Fruit fly (Drosophila melanogaster) whole organism, embryonic: ENCODE data around the gene Sym.

Experiments
- B-H1 ChIP-seq: fragments of 200-800 bp; sonication (Bioruptor generic); IDR thresholded peaks from 3 replicates; pipeline ENCODE4 v1.3.6; 2022; ENCODE audit warnings: missing biosample characterization, missing genetic modification characterization
- Bdp1 ChIP-seq: fragments of 200-800 bp; sonication (Bioruptor generic); optimal IDR thresholded peaks from 3 replicates; lab custom pipeline; 2016; ENCODE audit warnings: missing biosample characterization, missing genetic modification characterization
- CG10431 ChIP-seq: fragments of 200-800 bp; sonication (Bioruptor generic); optimal IDR thresholded peaks from 3 replicates; lab custom pipeline; 2018; ENCODE audit warnings: missing biosample characterization, mild to moderate bottlenecking, missing genetic modification characterization
- CG12071 ChIP-seq: fragments of 200-800 bp; sonication (Bioruptor generic); optimal IDR thresholded peaks from 3 replicates; lab custom pipeline; 2018; ENCODE audit warnings: missing biosample characterization, mild to moderate bottlenecking, missing genetic modification characterization
- CG12104 ChIP-seq: fragments of 200-800 bp; sonication (Bioruptor generic); optimal IDR thresholded peaks from 3 replicates; lab custom pipeline; 2016; ENCODE audit warnings: missing biosample characterization, missing genetic modification characterization
- CG13424 ChIP-seq: fragments of 200-800 bp; sonication (Bioruptor generic); optimal IDR thresholded peaks from 2 replicates; lab custom pipeline; 2019; ENCODE audit warnings: missing biosample characterization, mild to moderate bottlenecking, missing genetic modification characterization, moderate library complexity
- CG16779 ChIP-seq: fragments of 200-800 bp; sonication (Bioruptor generic); IDR thresholded peaks from 2 replicates; pipeline ENCODE4 v1.3.6; 2022; ENCODE audit warnings: missing biosample characterization, missing genetic modification characterization
- CG17802 ChIP-seq: fragments of 200-800 bp; sonication (Bioruptor generic); optimal IDR thresholded peaks from 2 replicates; lab custom pipeline; 2018; ENCODE audit warnings: missing biosample characterization, mild to moderate bottlenecking, missing genetic modification characterization, moderate library complexity
- CG2116 ChIP-seq: fragments of 200-800 bp; sonication (Bioruptor generic); optimal IDR thresholded peaks from 3 replicates; lab custom pipeline; 2018; ENCODE audit warnings: missing biosample characterization, mild to moderate bottlenecking, missing genetic modification characterization
- CG2202 ChIP-seq: fragments of 200-800 bp; sonication (Bioruptor generic); optimal IDR thresholded peaks from 2 replicates; lab custom pipeline; 2018; ENCODE audit warnings: missing biosample characterization, mild to moderate bottlenecking, missing genetic modification characterization
- CG30020 ChIP-seq: fragments of 200-800 bp; optimal IDR thresholded peaks from 2 replicates; lab custom pipeline; 2019; ENCODE audit warnings: missing biosample characterization, mild to moderate bottlenecking, missing genetic modification characterization, moderate library complexity
- CG30403 ChIP-seq: fragments of 200-800 bp; sonication (Bioruptor generic); optimal IDR thresholded peaks from 3 replicates; lab custom pipeline; 2016; ENCODE audit warnings: missing biosample characterization, missing genetic modification characterization
- CG4854 ChIP-seq: fragments of 200-800 bp; sonication (Bioruptor generic); optimal IDR thresholded peaks from 2 replicates; lab custom pipeline; 2016; ENCODE audit warnings: missing biosample characterization, missing genetic modification characterization, inconsistent platforms
- CG7786 ChIP-seq: fragments of 200-800 bp; sonication (Bioruptor generic); optimal IDR thresholded peaks from 2 replicates; lab custom pipeline; 2016; ENCODE audit warnings: missing biosample characterization, missing genetic modification characterization
- CG9797 ChIP-seq: fragments of 200-800 bp; sonication (Bioruptor generic); optimal IDR thresholded peaks from 3 replicates; lab custom pipeline; 2018; ENCODE audit warnings: missing biosample characterization, mild to moderate bottlenecking, missing genetic modification characterization
- Camta ChIP-seq: fragments of 200-800 bp; sonication (Bioruptor generic); optimal IDR thresholded peaks from 2 replicates; lab custom pipeline; 2016; ENCODE audit warnings: missing biosample characterization, missing genetic modification characterization
- Chrac-16 ChIP-seq: fragments of 200-800 bp; sonication (Bioruptor generic); optimal IDR thresholded peaks from 3 replicates; lab custom pipeline; 2016; ENCODE audit warnings: missing biosample characterization, missing genetic modification characterization
- CkIIα-i1 ChIP-seq: fragments of 200-800 bp; sonication (Bioruptor generic); IDR thresholded peaks from 2 replicates; pipeline ENCODE4 v1.3.6; 2022; ENCODE audit warnings: missing biosample characterization, missing genetic modification characterization
- Dip3 ChIP-seq: fragments of 200-800 bp; sonication (Bioruptor generic); optimal IDR thresholded peaks from 3 replicates; lab custom pipeline; 2016; ENCODE audit warnings: missing biosample characterization, missing genetic modification characterization
- Dref ChIP-seq: fragments of 200-800 bp; sonication (Bioruptor generic); IDR thresholded peaks from 2 replicates; pipeline ENCODE4 v1.3.6; 2022; ENCODE audit warnings: missing biosample characterization, missing genetic modification characterization
- Ets65A ChIP-seq: fragments of 200-800 bp; sonication (Bioruptor generic); peaks from one replicate; lab custom pipeline; 2016; ENCODE audit warnings: missing biosample characterization, missing genetic modification characterization
- Ets97D ChIP-seq: fragments of 200-800 bp; sonication (Bioruptor generic); optimal IDR thresholded peaks from 3 replicates; lab custom pipeline; 2016; ENCODE audit warnings: missing biosample characterization, missing genetic modification characterization
- Med ChIP-seq: fragments of 200-800 bp; sonication (Bioruptor generic); peaks from one replicate; lab custom pipeline; 2016; ENCODE audit warnings: missing biosample characterization, missing genetic modification characterization, mild to moderate bottlenecking, inconsistent platforms, moderate library complexity
- Pdp1 ChIP-seq, 2 experiments: fragments of 200-800 bp; sonication (Bioruptor generic); optimal IDR thresholded peaks; 3 replicates each; lab custom pipeline; 2016; ENCODE audit warnings: missing biosample characterization in 2 of 2, missing genetic modification characterization in 2 of 2, mild to moderate bottlenecking in 1 of 2, moderate library complexity in 1 of 2
- Side ChIP-seq: fragments of 200-800 bp; sonication (Bioruptor generic); optimal IDR thresholded peaks from 2 replicates; lab custom pipeline; 2016; ENCODE audit warnings: missing biosample characterization, missing genetic modification characterization
- TFAM ChIP-seq: fragments of 200-800 bp; sonication (Bioruptor generic); optimal IDR thresholded peaks from 2 replicates; lab custom pipeline; 2017; ENCODE audit warnings: missing biosample characterization, missing genetic modification characterization, inconsistent platforms
- Trl ChIP-seq, 3 experiments: fragments of >200 bp in 2 of 3; fragments of 200-800 bp in 1 of 3; sonication (Bioruptor generic) in 1 of 3; optimal IDR thresholded peaks; 2 replicates in 1 of 3; 3 replicates in 2 of 3; lab custom pipeline; 2016 to 2017; ENCODE audit warnings: missing biosample characterization in 1 of 3, missing genetic modification characterization in 1 of 3
- ac ChIP-seq: fragments of 200-800 bp; sonication (Bioruptor generic); optimal IDR thresholded peaks from 3 replicates; lab custom pipeline; 2017; ENCODE audit warnings: missing biosample characterization, mild to moderate bottlenecking, missing genetic modification characterization
- ato ChIP-seq: fragments of 200-800 bp; sonication (Bioruptor generic); IDR thresholded peaks from 2 replicates; pipeline ENCODE4 v1.3.6; 2022; ENCODE audit warnings: missing biosample characterization, missing genetic modification characterization; ENCODE audit not compliant: partially characterized antibody
- crc ChIP-seq: fragments of 200-800 bp; sonication (Bioruptor generic); optimal IDR thresholded peaks from 2 replicates; lab custom pipeline; 2016; ENCODE audit warnings: missing biosample characterization, missing genetic modification characterization
- dan ChIP-seq: fragments of 200-800 bp; sonication (Bioruptor generic); IDR thresholded peaks from 2 replicates; pipeline ENCODE4 v1.3.6; 2022; ENCODE audit warnings: missing biosample characterization, missing genetic modification characterization
- en ChIP-seq: fragments of 200-800 bp; sonication (Bioruptor generic); optimal IDR thresholded peaks from 2 replicates; lab custom pipeline; 2016; ENCODE audit warnings: missing biosample characterization, missing genetic modification characterization
- fd3F ChIP-seq: fragments of 200-800 bp; sonication (Bioruptor generic); optimal IDR thresholded peaks from 2 replicates; lab custom pipeline; 2018; ENCODE audit warnings: missing biosample characterization, mild to moderate bottlenecking, missing genetic modification characterization, moderate library complexity
- fru ChIP-seq: fragments of >200 bp; optimal IDR thresholded peaks from 2 replicates; lab custom pipeline; 2017
- gcm ChIP-seq: fragments of 200-800 bp; sonication (Bioruptor generic); optimal IDR thresholded peaks from 2 replicates; lab custom pipeline; 2019; ENCODE audit warnings: missing biosample characterization, mild to moderate bottlenecking, missing genetic modification characterization, moderate library complexity
- gfzf ChIP-seq: fragments of 200-800 bp; sonication (Bioruptor generic); optimal IDR thresholded peaks from 2 replicates; lab custom pipeline; 2016; ENCODE audit warnings: missing biosample characterization, mild to moderate bottlenecking, missing genetic modification characterization, moderate library complexity
- h ChIP-seq: fragments of >200 bp; optimal IDR thresholded peaks from 2 replicates; lab custom pipeline; 2017
- ham ChIP-seq: fragments of 200-800 bp; sonication (Bioruptor generic); IDR thresholded peaks from 2 replicates; pipeline ENCODE4 v1.3.6; 2022; ENCODE audit warnings: missing biosample characterization, missing genetic modification characterization
- kah ChIP-seq: fragments of 200-800 bp; sonication (Bioruptor generic); optimal IDR thresholded peaks from 2 replicates; lab custom pipeline; 2018; ENCODE audit warnings: missing biosample characterization, mild to moderate bottlenecking, missing genetic modification characterization
- kay ChIP-seq: fragments of 200-800 bp; sonication (Bioruptor generic); optimal IDR thresholded peaks from 2 replicates; lab custom pipeline; 2016; ENCODE audit warnings: missing biosample characterization, missing genetic modification characterization
- lbe ChIP-seq: fragments of 200-800 bp; sonication (Bioruptor generic); optimal IDR thresholded peaks from 2 replicates; lab custom pipeline; 2016; ENCODE audit warnings: missing biosample characterization, mild to moderate bottlenecking, missing genetic modification characterization
- oc ChIP-seq: fragments of 200-800 bp; sonication (Bioruptor generic); optimal IDR thresholded peaks from 2 replicates; lab custom pipeline; 2018; ENCODE audit warnings: missing biosample characterization, mild to moderate bottlenecking, missing genetic modification characterization, moderate library complexity
- phol ChIP-seq: fragments of 200-800 bp; sonication (Bioruptor generic); optimal IDR thresholded peaks from 3 replicates; lab custom pipeline; 2018; ENCODE audit warnings: missing biosample characterization, mild to moderate bottlenecking, missing genetic modification characterization, moderate library complexity
- scrt ChIP-seq: fragments of 200-800 bp; sonication (Bioruptor generic); optimal IDR thresholded peaks from 2 replicates; lab custom pipeline; 2018; ENCODE audit warnings: missing biosample characterization, mild to moderate bottlenecking, missing genetic modification characterization, moderate library complexity
- sna ChIP-seq: fragments of 200-800 bp; sonication (Bioruptor generic); IDR thresholded peaks from 2 replicates; pipeline ENCODE4 v1.3.6; 2022; ENCODE audit warnings: missing biosample characterization, missing genetic modification characterization; ENCODE audit not compliant: partially characterized antibody
- unc-4 ChIP-seq: fragments of 200-800 bp; sonication (Bioruptor generic); IDR thresholded peaks from 2 replicates; pipeline ENCODE4 v1.3.6; 2022; ENCODE audit warnings: missing biosample characterization, missing genetic modification characterization; ENCODE audit not compliant: partially characterized antibody

The Sym gene

dm6 chr3R:5789025-5789953 is 47.0 kb upstream of the Sym start, which contains the start of the genes Hat1 and Rpn5 (continued):
- 0 out of 2 replicates have a peak, but pooled peaks have one; percentile 13 for TF ChIP-seq ato
- TF ChIP-seq dan: 0 out of 2 replicates have a peak, but pooled peaks have one; percentile 38
- peak; percentile 69 for TF ChIP-seq CG12104 (GFP tag; lab: Kevin White, UChicago)
- peak; percentile 56; the same call in 2 of the 3 replicates for TF ChIP-seq B-H1 (GFP tag; lab: Robert Waterston, UW)
- peak; percentile 80 for TF ChIP-seq crc (GFP tag; lab: Kevin White, UChicago)
- peak; percentile 42 for TF ChIP-seq CG30020 (tag; lab: Kevin White, UChicago)
- peak; percentile 97 for TF ChIP-seq Med (GFP tag; lab: Kevin White, UChicago)
- TF ChIP-seq CG4854 (GFP tag; lab: Kevin White, UChicago): peak; percentile 80
- peak; percentile 83 for TF ChIP-seq Bdp1 (GFP tag; lab: Kevin White, UChicago)
- TF ChIP-seq CG2116 (GFP tag; lab: Kevin White, UChicago): peak; percentile 75
- TF ChIP-seq Dref (GFP tag; lab: Robert Waterston, UW): peak; percentile 30; the same call in 1 of the 2 replicates
- 0 out of 2 replicates have a peak, but pooled peaks have one; percentile 33 for TF ChIP-seq ham (GFP tag; lab: Robert Waterston, UW)
- peak; percentile 33 for TF ChIP-seq CG17802 (tag; lab: Kevin White, UChicago)
- TF ChIP-seq fru (lab: Kevin White, UChicago): no peak
- TF ChIP-seq CG30403 (GFP tag; lab: Kevin White, UChicago): peak; percentile 96
- TF ChIP-seq Ets97D (GFP tag; lab: Kevin White, UChicago): peak; percentile 87
- TF ChIP-seq kay (GFP tag; lab: Kevin White, UChicago): peak; percentile 87
- TF ChIP-seq CG7786 (GFP tag; lab: Kevin White, UChicago): peak; percentile 93
- peak; percentile 71 for TF ChIP-seq CG13424
- peak; percentile 90 for TF ChIP-seq Dip3 (GFP tag; lab: Kevin White, UChicago)
- TF ChIP-seq CG16779 (GFP tag; lab: Robert Waterston, UW): peak; percentile 46; the same call in 1 of the 2 replicates
- peak; percentile 84 for TF ChIP-seq phol
- peak; percentile 79 for TF ChIP-seq lbe (GFP tag; lab: Kevin White, UChicago)
- TF ChIP-seq Ets65A (GFP tag; lab: Kevin White, UChicago): peak; percentile 99
- no peak for TF ChIP-seq kah
- peak; percentile 69 for TF ChIP-seq en (GFP tag; lab: Kevin White, UChicago)
- peak; percentile 38 for TF ChIP-seq gfzf (GFP tag; lab: Kevin White, UChicago)
- no peak for TF ChIP-seq CkIIα-i1 (GFP tag; lab: Robert Waterston, UW)
- no peak for TF ChIP-seq h (lab: Kevin White, UChicago)
- peak; percentile 0 for TF ChIP-seq oc
- TF ChIP-seq Side: peak; percentile 90
- peak; percentile 48 for TF ChIP-seq CG10431 (GFP tag; lab: Kevin White, UChicago)
- TF ChIP-seq Chrac-16: peak; percentile 80

DNA sequence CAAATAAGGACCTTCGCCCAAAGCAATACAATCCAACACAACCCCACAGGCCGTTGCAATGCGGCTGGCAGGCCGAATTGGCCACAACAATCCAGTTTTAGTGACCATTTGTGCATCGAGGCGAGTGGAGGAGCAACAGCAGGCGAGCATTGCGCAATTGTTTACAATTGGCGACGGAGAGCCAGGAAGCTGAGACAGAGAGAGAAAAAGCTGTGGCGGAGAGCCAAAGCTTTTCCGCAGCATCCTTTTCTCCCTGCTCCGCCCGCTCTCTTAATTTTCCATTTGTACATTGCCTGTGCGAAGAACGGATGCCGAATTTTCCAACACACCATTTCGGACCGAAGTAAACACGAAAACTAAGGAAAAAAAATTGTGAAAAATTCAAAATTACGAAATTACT is 39.2 kb upstream of the Sym start, which contains the start of gene kat-60L1:
Gene kat-60L1 (plus strand): TSS at position 301 of the 400 bp plus-strand sequence.
- TF ChIP-seq TFAM (no peak), gcm (GFP tag; lab: Kevin White, UChicago) (no peak), CG12071 (GFP tag; lab: Kevin White, UChicago) (no peak), Pdp1 (GFP tag; optimal IDR thresholded peaks at IDR 0.05; lab: Kevin White, UChicago) (peak in 1 of 2 experiments; percentile 67), sna (no peak), unc-4 (GFP tag; lab: Robert Waterston, UW) (peak; percentile 14; the same call in 1 of the 2 replicates), ac (GFP tag; lab: Kevin White, UChicago) (no peak), Trl (optimal IDR thresholded peaks at IDR 0.05; lab: Kevin White, UChicago) (peak in 1 of 2 experiments; percentile 34), Trl (GFP tag; optimal IDR thresholded peaks at IDR 0.05; lab: Kevin White, UChicago) (no peak), CG9797 (no peak), CG2202 (tag; lab: Kevin White, UChicago) (no peak), Camta (no peak), fd3F (GFP tag; lab: Kevin White, UChicago) (no peak), scrt (GFP tag; lab: Kevin White, UChicago) (peak; percentile 30), Ets65A (GFP tag; lab: Kevin White, UChicago) (peak; percentile 72)
